Worm (Caenorhabditis elegans) whole organism, midembryonic: ENCODE data around the gene C17G10.10.

ENCODE experiments used
- klf-2 ChIP-seq: fragments of 200-800 bp; sonication (Bioruptor generic); conservative IDR thresholded peaks from 2 replicates; pipeline ENCODE4 v1.3.6; 2022; ENCODE audit warnings: missing genetic modification reagents, missing genetic modification characterization, missing compliant biosample characterization
- tab-1 ChIP-seq: fragments of 200-800 bp; sonication (Bioruptor generic); IDR thresholded peaks from 2 replicates; pipeline ENCODE4 v1.3.6; 2022; ENCODE audit warnings: missing genetic modification characterization, missing compliant biosample characterization

DNA sequence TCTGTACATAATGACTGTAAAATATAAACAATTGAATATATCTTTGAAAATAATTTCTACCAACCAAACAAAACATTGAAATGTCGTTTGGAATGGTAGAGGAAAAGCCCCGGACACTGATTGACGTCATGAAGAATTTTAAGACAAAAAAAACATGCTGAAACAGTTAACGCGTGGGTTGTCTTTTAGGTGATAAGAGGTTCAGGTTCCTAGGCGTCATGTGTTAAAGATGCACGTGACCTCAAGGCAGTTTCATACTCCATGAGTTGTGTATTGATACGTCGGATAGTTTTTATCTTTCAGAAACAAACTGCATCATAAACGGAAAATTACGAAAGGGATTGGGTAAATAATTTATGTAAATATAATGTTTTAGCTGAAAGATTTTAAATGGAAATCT lies 42.0 kb downstream of the C17G10.10 start:
- no peak for TF ChIP-seq klf-2 (GFP tag; lab: Robert Waterston, UW)
- no peak for TF ChIP-seq tab-1 (GFP tag; lab: Robert Waterston, UW)
